Fruit fly (Drosophila melanogaster) whole organism, embryonic: ENCODE results near the gene osp.
A peak's percentile ranks its signal among the peaks of the same experiment; 100 is the strongest.

Experiments
- CG11093 ChIP-seq: fragments of 200-800 bp; sonication (Bioruptor generic); IDR thresholded peaks from 3 replicates; pipeline ENCODE4 v1.3.6; 2022; ENCODE audit warnings: missing biosample characterization, missing genetic modification characterization
- CG13624 ChIP-seq: fragments of 200-800 bp; sonication (Bioruptor generic); optimal IDR thresholded peaks from 2 replicates; lab custom pipeline; 2016; ENCODE audit warnings: missing biosample characterization, missing genetic modification characterization
- CG14050 ChIP-seq: fragments of 200-800 bp; sonication (Bioruptor generic); IDR thresholded peaks from 3 replicates; pipeline ENCODE4 v1.3.6; 2022; ENCODE audit warnings: missing biosample characterization, missing genetic modification characterization
- CG16813 ChIP-seq: fragments of 200-800 bp; sonication (Bioruptor generic); IDR thresholded peaks from 3 replicates; pipeline ENCODE4 v1.3.6; 2022; ENCODE audit warnings: missing biosample characterization, missing genetic modification characterization; ENCODE audit not compliant: partially characterized antibody
- CG17802 ChIP-seq: fragments of 200-800 bp; sonication (Bioruptor generic); optimal IDR thresholded peaks from 2 replicates; lab custom pipeline; 2018; ENCODE audit warnings: missing biosample characterization, mild to moderate bottlenecking, missing genetic modification characterization, moderate library complexity
- CG1832 ChIP-seq: fragments of 200-800 bp; sonication (Bioruptor generic); optimal IDR thresholded peaks from 2 replicates; lab custom pipeline; 2017; ENCODE audit warnings: missing biosample characterization, mild to moderate bottlenecking, missing genetic modification characterization, inconsistent platforms
- CG18619 ChIP-seq: fragments of 200-800 bp; sonication (Bioruptor generic); optimal IDR thresholded peaks from 3 replicates; lab custom pipeline; 2017; ENCODE audit warnings: missing biosample characterization, mild to moderate bottlenecking, missing genetic modification characterization
- CG18764 ChIP-seq: fragments of 200-800 bp; sonication (Bioruptor generic); optimal IDR thresholded peaks from 3 replicates; lab custom pipeline; 2016; ENCODE audit warnings: missing biosample characterization, missing genetic modification characterization
- CG2875 ChIP-seq: fragments of 200-800 bp; sonication (Bioruptor generic); optimal IDR thresholded peaks from 2 replicates; lab custom pipeline; 2017; ENCODE audit warnings: missing biosample characterization, mild to moderate bottlenecking, missing genetic modification characterization, missing genetic modification reagents
- CG31365 ChIP-seq: fragments of 200-800 bp; sonication (Bioruptor generic); optimal IDR thresholded peaks from 2 replicates; lab custom pipeline; 2018; ENCODE audit warnings: missing biosample characterization, mild to moderate bottlenecking, missing genetic modification characterization
- CG3838 ChIP-seq: fragments of 200-800 bp; sonication (Bioruptor generic); optimal IDR thresholded peaks from 3 replicates; lab custom pipeline; 2016; ENCODE audit warnings: missing biosample characterization, missing genetic modification characterization
- CG42726 ChIP-seq: fragments of 200-800 bp; sonication (Bioruptor generic); IDR thresholded peaks from 2 replicates; pipeline ENCODE4 v1.3.6; 2022; ENCODE audit warnings: missing biosample characterization, missing genetic modification characterization; ENCODE audit not compliant: partially characterized antibody
- CG6791 ChIP-seq: fragments of 200-800 bp; sonication (Bioruptor generic); IDR thresholded peaks from 3 replicates; pipeline ENCODE4 v1.3.6; 2022; ENCODE audit warnings: missing biosample characterization, missing genetic modification characterization; ENCODE audit not compliant: partially characterized antibody
- CG6854 ChIP-seq: fragments of 200-800 bp; sonication (Bioruptor generic); optimal IDR thresholded peaks from 3 replicates; lab custom pipeline; 2017; ENCODE audit warnings: missing biosample characterization, mild to moderate bottlenecking, missing genetic modification characterization
- Doc2 ChIP-seq: fragments of 200-800 bp; sonication (Bioruptor generic); IDR thresholded peaks from 2 replicates; pipeline ENCODE4 v1.3.6; 2022; ENCODE audit warnings: missing biosample characterization, missing genetic modification characterization
- E2f1 ChIP-seq: fragments of 200-800 bp; sonication (Bioruptor generic); IDR thresholded peaks from 2 replicates; pipeline ENCODE4 v1.3.6; 2022; ENCODE audit warnings: missing biosample characterization, missing genetic modification characterization
- Fer2 ChIP-seq: fragments of 200-800 bp; sonication (Bioruptor generic); optimal IDR thresholded peaks from 2 replicates; lab custom pipeline; 2018; ENCODE audit warnings: missing biosample characterization, mild to moderate bottlenecking, missing genetic modification characterization, moderate library complexity
- HmgD ChIP-seq: fragments of 200-800 bp; sonication (Bioruptor generic); optimal IDR thresholded peaks from 3 replicates; lab custom pipeline; 2016; ENCODE audit warnings: missing biosample characterization, missing genetic modification characterization
- Hmx ChIP-seq: fragments of 200-800 bp; sonication (Bioruptor generic); optimal IDR thresholded peaks from 2 replicates; lab custom pipeline; 2016; ENCODE audit warnings: missing biosample characterization, missing genetic modification characterization
- Hsf ChIP-seq: fragments of 200-800 bp; sonication (Bioruptor generic); optimal IDR thresholded peaks from 3 replicates; lab custom pipeline; 2016; ENCODE audit warnings: missing biosample characterization, missing genetic modification characterization
- Rfx ChIP-seq: fragments of 200-800 bp; sonication (Bioruptor generic); IDR thresholded peaks from 2 replicates; pipeline ENCODE4 v1.3.6; 2022; ENCODE audit warnings: missing biosample characterization, missing genetic modification characterization
- Scr ChIP-seq: fragments of 200-800 bp; sonication (Bioruptor generic); IDR thresholded peaks from 2 replicates; pipeline ENCODE4 v1.3.6; 2022; ENCODE audit warnings: missing biosample characterization, missing genetic modification characterization; ENCODE audit not compliant: partially characterized antibody
- Sin3A ChIP-seq: fragments of >200 bp; optimal IDR thresholded peaks from 2 replicates; lab custom pipeline; 2018
- Sox100B ChIP-seq: fragments of 200-800 bp; sonication (Bioruptor generic); optimal IDR thresholded peaks from 3 replicates; lab custom pipeline; 2018; ENCODE audit warnings: missing biosample characterization, mild to moderate bottlenecking, missing genetic modification characterization
- Xrp1 ChIP-seq: fragments of 200-800 bp; sonication (Bioruptor generic); IDR thresholded peaks from 2 replicates; pipeline ENCODE4 v1.3.6; 2022; ENCODE audit warnings: missing biosample characterization, missing genetic modification characterization
- ab ChIP-seq: fragments of 200-800 bp; sonication (Bioruptor generic); optimal IDR thresholded peaks from 2 replicates; lab custom pipeline; 2016; ENCODE audit warnings: missing biosample characterization, missing genetic modification characterization
- bab2 ChIP-seq: fragments of 200-800 bp; sonication (Bioruptor generic); optimal IDR thresholded peaks from 2 replicates; lab custom pipeline; 2016; ENCODE audit warnings: missing biosample characterization, missing genetic modification characterization
- bigmax ChIP-seq: fragments of 200-800 bp; sonication (Bioruptor generic); optimal IDR thresholded peaks from 2 replicates; lab custom pipeline; 2018; ENCODE audit warnings: missing biosample characterization, mild to moderate bottlenecking, missing genetic modification characterization
- ci ChIP-seq: fragments of 200-800 bp; sonication (Bioruptor generic); IDR thresholded peaks from 3 replicates; pipeline ENCODE4 v1.3.6; 2022; ENCODE audit warnings: missing biosample characterization, missing genetic modification characterization
- disco-r ChIP-seq: fragments of 200-800 bp; sonication (Bioruptor generic); optimal IDR thresholded peaks from 2 replicates; lab custom pipeline; 2016; ENCODE audit warnings: missing biosample characterization, missing genetic modification characterization
- ems ChIP-seq: fragments of 200-800 bp; sonication (Bioruptor generic); optimal IDR thresholded peaks from 3 replicates; lab custom pipeline; 2016; ENCODE audit warnings: missing biosample characterization, missing genetic modification characterization
- ewg ChIP-seq: fragments of 200-800 bp; sonication (Bioruptor generic); optimal IDR thresholded peaks from 3 replicates; lab custom pipeline; 2017; ENCODE audit warnings: mild to moderate bottlenecking, missing biosample characterization, missing genetic modification reagents, missing genetic modification characterization
- eyg ChIP-seq: fragments of 200-800 bp; sonication (Bioruptor generic); optimal IDR thresholded peaks from 3 replicates; lab custom pipeline; 2016; ENCODE audit warnings: missing biosample characterization, missing genetic modification characterization
- fru ChIP-seq: fragments of >200 bp; optimal IDR thresholded peaks from 2 replicates; lab custom pipeline; 2017
- gce ChIP-seq: fragments of 200-800 bp; sonication (Bioruptor generic); IDR thresholded peaks from 3 replicates; pipeline ENCODE4 v1.3.6; 2022; ENCODE audit warnings: missing biosample characterization, missing genetic modification characterization
- gcm ChIP-seq: fragments of 200-800 bp; sonication (Bioruptor generic); optimal IDR thresholded peaks from 2 replicates; lab custom pipeline; 2019; ENCODE audit warnings: missing biosample characterization, mild to moderate bottlenecking, missing genetic modification characterization, moderate library complexity
- ham ChIP-seq: fragments of 200-800 bp; sonication (Bioruptor generic); IDR thresholded peaks from 2 replicates; pipeline ENCODE4 v1.3.6; 2022; ENCODE audit warnings: missing biosample characterization, missing genetic modification characterization
- jigr1 ChIP-seq: fragments of 200-800 bp; sonication (Bioruptor generic); IDR thresholded peaks from 3 replicates; pipeline ENCODE4 v1.3.6; 2022; ENCODE audit warnings: missing biosample characterization, missing genetic modification characterization
- kah ChIP-seq: fragments of 200-800 bp; sonication (Bioruptor generic); optimal IDR thresholded peaks from 2 replicates; lab custom pipeline; 2018; ENCODE audit warnings: missing biosample characterization, mild to moderate bottlenecking, missing genetic modification characterization
- kay ChIP-seq: fragments of 200-800 bp; sonication (Bioruptor generic); optimal IDR thresholded peaks from 2 replicates; lab custom pipeline; 2016; ENCODE audit warnings: missing biosample characterization, missing genetic modification characterization
- klu ChIP-seq: fragments of 200-800 bp; sonication (Bioruptor generic); IDR thresholded peaks from 2 replicates; pipeline ENCODE4 v1.3.6; 2022; ENCODE audit warnings: missing biosample characterization, missing genetic modification characterization
- p53 ChIP-seq: fragments of 200-800 bp; sonication (Bioruptor generic); optimal IDR thresholded peaks from 2 replicates; lab custom pipeline; 2016; ENCODE audit warnings: missing biosample characterization, missing genetic modification characterization
- salm ChIP-seq: fragments of 200-800 bp; sonication (Bioruptor generic); optimal IDR thresholded peaks from 2 replicates; lab custom pipeline; 2018; ENCODE audit warnings: missing biosample characterization, mild to moderate bottlenecking, missing genetic modification characterization
- sisA ChIP-seq: fragments of 200-800 bp; sonication (Bioruptor generic); IDR thresholded peaks from 2 replicates; pipeline ENCODE4 v1.3.6; 2022; ENCODE audit warnings: missing biosample characterization, missing genetic modification characterization
- so ChIP-seq: fragments of 200-800 bp; sonication (Bioruptor generic); IDR thresholded peaks from 3 replicates; pipeline ENCODE4 v1.3.6; 2022; ENCODE audit warnings: missing biosample characterization, missing genetic modification characterization
- tgo ChIP-seq: fragments of 200-800 bp; sonication (Bioruptor generic); IDR thresholded peaks from 3 replicates; pipeline ENCODE4 v1.3.6; 2022; ENCODE audit warnings: missing biosample characterization, missing genetic modification characterization
- tio ChIP-seq: fragments of 200-800 bp; sonication (Bioruptor generic); optimal IDR thresholded peaks from 2 replicates; lab custom pipeline; 2017; ENCODE audit warnings: missing biosample characterization, missing genetic modification characterization, inconsistent platforms
- usp ChIP-seq: fragments of >200 bp; optimal IDR thresholded peaks from 2 replicates; lab custom pipeline; 2017; ENCODE audit warnings: missing biosample characterization, missing genetic modification characterization
- wor ChIP-seq: fragments of 200-800 bp; sonication (Bioruptor generic); IDR thresholded peaks from 2 replicates; pipeline ENCODE4 v1.3.6; 2022; ENCODE audit warnings: missing biosample characterization, missing genetic modification characterization
- yki ChIP-seq: fragments of >200 bp; optimal IDR thresholded peaks from 3 replicates; lab custom pipeline; 2018

Gene osp

DNA sequence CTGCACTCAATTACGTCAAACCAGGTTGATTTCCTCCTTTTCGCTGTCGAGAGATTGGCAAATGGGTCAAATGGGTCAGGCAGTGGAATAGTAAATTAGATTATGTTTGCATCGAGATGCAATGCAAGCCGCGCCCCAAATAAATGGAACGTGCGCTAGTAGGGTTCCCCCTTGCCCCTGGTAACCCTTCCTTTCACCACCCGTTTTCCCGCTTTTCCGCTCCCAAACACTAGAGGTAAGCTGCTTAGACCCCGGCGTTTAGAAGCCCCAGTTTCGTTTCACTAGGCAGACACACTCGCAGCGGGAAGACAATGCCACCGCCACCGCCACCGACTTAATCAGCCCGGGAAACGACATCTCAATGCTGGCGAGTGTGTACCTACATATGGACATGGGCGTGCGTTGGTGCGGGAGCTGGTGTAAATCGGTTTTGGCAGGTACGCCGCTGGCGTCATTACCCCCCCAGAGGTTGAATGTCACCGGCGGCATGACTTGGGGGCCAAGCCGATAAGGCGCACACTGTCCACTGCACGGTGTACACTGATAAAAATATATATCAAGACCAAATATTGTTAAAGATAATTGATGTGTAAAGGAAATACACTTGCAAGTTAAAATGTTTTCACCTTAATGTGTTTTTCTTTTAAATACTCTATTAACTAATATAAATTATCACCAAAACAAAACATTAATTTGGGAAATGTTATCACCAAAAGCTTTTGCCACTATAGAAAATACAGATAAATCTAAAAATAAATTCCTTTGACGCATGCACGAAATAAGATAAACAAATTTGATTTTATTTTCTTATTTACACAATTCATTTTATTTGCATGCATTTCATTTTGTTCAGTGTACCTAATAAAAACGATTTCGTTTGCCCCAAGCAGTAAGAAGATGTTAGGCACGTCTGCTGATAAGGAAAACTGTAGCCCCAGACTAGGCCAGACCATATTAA, 75.9 kb downstream of the osp start (continued):
- TF ChIP-seq ab (GFP tag; lab: Kevin White, UChicago), result no peak
- TF ChIP-seq kay (GFP tag; lab: Kevin White, UChicago), result peak; percentile 67
- TF ChIP-seq wor (GFP tag; lab: Robert Waterston, UW), result 0 out of 2 replicates have a peak, but pooled peaks have one; percentile 36
- TF ChIP-seq E2f1 (GFP tag; lab: Robert Waterston, UW), result peak; percentile 69
- TF ChIP-seq Hsf (GFP tag; lab: Kevin White, UChicago), result peak; percentile 66
- peak; percentile 55; the same call in 1 of the 2 replicates for TF ChIP-seq Rfx
- no peak for TF ChIP-seq CG6791 (GFP tag; lab: Robert Waterston, UW)
- TF ChIP-seq ems (GFP tag; lab: Kevin White, UChicago), result peak; percentile 15
- no peak for TF ChIP-seq ham (GFP tag; lab: Robert Waterston, UW)
- TF ChIP-seq disco-r, result peak; percentile 60
- peak; percentile 68 for TF ChIP-seq bab2
- peak; percentile 74 for TF ChIP-seq CG2875
- TF ChIP-seq gcm (GFP tag; lab: Kevin White, UChicago), result peak; percentile 84
- no peak for TF ChIP-seq fru (lab: Kevin White, UChicago)
- TF ChIP-seq CG6854, result peak; percentile 75
- TF ChIP-seq CG11093, result 0 out of 3 replicates have a peak, but pooled peaks have one; percentile 63
- peak; percentile 90 for TF ChIP-seq Sox100B (GFP tag; lab: Kevin White, UChicago)
- no peak for TF ChIP-seq bigmax
- TF ChIP-seq ewg (GFP tag; lab: Kevin White, UChicago), result peak; percentile 50
- TF ChIP-seq tgo (GFP tag; lab: Robert Waterston, UW), result peak; percentile 70; the same call in 2 of the 3 replicates
- TF ChIP-seq yki, result no peak
- peak; percentile 60 for TF ChIP-seq Hmx (GFP tag; lab: Kevin White, UChicago)
- peak; percentile 45; the same call in 1 of the 2 replicates for TF ChIP-seq klu (GFP tag; lab: Robert Waterston, UW)
- peak; percentile 67 for TF ChIP-seq Fer2
- no peak for TF ChIP-seq CG31365 (tag; lab: Kevin White, UChicago)
- no peak for TF ChIP-seq Doc2 (GFP tag; lab: Robert Waterston, UW)
- TF ChIP-seq eyg (GFP tag; lab: Kevin White, UChicago), result peak; percentile 13
- TF ChIP-seq CG14050 (GFP tag; lab: Robert Waterston, UW), result peak; percentile 56; the same call in 2 of the 3 replicates
- peak; percentile 55 for TF ChIP-seq CG18764
- peak; percentile 44 for TF ChIP-seq CG3838 (GFP tag; lab: Kevin White, UChicago)
- peak; percentile 67 for TF ChIP-seq kah (GFP tag; lab: Kevin White, UChicago)
- peak; percentile 69; the same call in 1 of the 3 replicates for TF ChIP-seq so (GFP tag; lab: Robert Waterston, UW)
- TF ChIP-seq HmgD (GFP tag; lab: Kevin White, UChicago), result no peak
- no peak for TF ChIP-seq usp (GFP tag; lab: Kevin White, UChicago)
- no peak for TF ChIP-seq CG1832 (GFP tag; lab: Kevin White, UChicago)
- no peak for TF ChIP-seq gce (GFP tag; lab: Robert Waterston, UW)
- no peak for TF ChIP-seq jigr1 (GFP tag; lab: Robert Waterston, UW)
- TF ChIP-seq ci (GFP tag; lab: Robert Waterston, UW), result peak; percentile 57; the same call in 1 of the 3 replicates
- no peak for TF ChIP-seq CG16813 (GFP tag; lab: Robert Waterston, UW)
- TF ChIP-seq CG17802 (tag; lab: Kevin White, UChicago), result no peak
- peak; percentile 50 for TF ChIP-seq CG13624 (GFP tag; lab: Kevin White, UChicago)
- TF ChIP-seq Scr (GFP tag; lab: Robert Waterston, UW), result no peak
- TF ChIP-seq Xrp1 (GFP tag; lab: Robert Waterston, UW), result peak; percentile 67
- TF ChIP-seq salm (tag; lab: Kevin White, UChicago), result peak; percentile 66
- peak; percentile 81 for TF ChIP-seq tio
- no peak for TF ChIP-seq p53 (GFP tag; lab: Kevin White, UChicago)
- TF ChIP-seq Sin3A (lab: Kevin White, UChicago), result no peak
- TF ChIP-seq CG18619 (GFP tag; lab: Kevin White, UChicago), result peak; percentile 80
- TF ChIP-seq sisA (GFP tag; lab: Robert Waterston, UW), result peak; percentile 66
- no peak for TF ChIP-seq CG42726 (GFP tag; lab: Robert Waterston, UW)
